Worm (Caenorhabditis elegans): Measurements from ENCODE around the gene M02B7.2.

- TF ChIP-seq nhr-28 (tag; optimal IDR thresholded peaks at IDR 0.05) (no peak), ceh-16 (tag; optimal IDR thresholded peaks at IDR 0.05) (no peak), nhr-237 (tag; optimal IDR thresholded peaks at IDR 0.05) (no peak), ztf-11 (tag; optimal IDR thresholded peaks at IDR 0.05) (no peak), ama-1 (optimal IDR thresholded peaks at IDR 0.05) (no peak), fkh-2 (tag; optimal IDR thresholded peaks at IDR 0.05) (no peak), jun-1 (tag; optimal IDR thresholded peaks at IDR 0.05) (no peak), ZK546.5 (tag; optimal IDR thresholded peaks at IDR 0.05) (no peak), pqm-1 (tag; optimal IDR thresholded peaks at IDR 0.05) (no peak), egl-27 (tag; optimal IDR thresholded peaks at IDR 0.05) (no peak), elt-1 (tag; optimal IDR thresholded peaks at IDR 0.05) (no peak), lin-15B (tag; optimal IDR thresholded peaks at IDR 0.05) (no peak), unc-39 (tag; optimal IDR thresholded peaks at IDR 0.05) (no peak)
These were observed 41.2 kb downstream of the M02B7.2 start for ce11 chrIV:3844584-3844983.

Data from whole organism, L3 larva.